Fruit fly (Drosophila melanogaster) whole organism, prepupa: ENCODE results near the gene CG42269.

ENCODE experiments used
- Blimp-1 ChIP-seq: fragments of 200-800 bp; sonication (Bioruptor generic); optimal IDR thresholded peaks from 3 replicates; lab custom pipeline; 2017; ENCODE audit warnings: missing biosample characterization, missing genetic modification characterization, mild to moderate bottlenecking, moderate library complexity, missing genetic modification reagents
- CG7368 ChIP-seq: fragments of 200-800 bp; sonication (Bioruptor generic); optimal IDR thresholded peaks from 3 replicates; lab custom pipeline; 2016; ENCODE audit warnings: missing biosample characterization, missing genetic modification characterization
- Eip78C ChIP-seq: fragments of 200-800 bp; sonication (Bioruptor generic); peaks from one replicate; lab custom pipeline; 2016; ENCODE audit warnings: missing biosample characterization, missing genetic modification characterization
- Ets21C ChIP-seq: fragments of 200-800 bp; sonication (Bioruptor generic); optimal IDR thresholded peaks from 3 replicates; lab custom pipeline; 2016; ENCODE audit warnings: missing biosample characterization, missing genetic modification characterization
- Gug ChIP-seq: fragments of 200-800 bp; sonication (Bioruptor generic); IDR thresholded peaks from 2 replicates; pipeline ENCODE4 v1.3.6; 2022; ENCODE audit warnings: missing biosample characterization, missing genetic modification characterization
- Met ChIP-seq: fragments of 200-800 bp; sonication (Bioruptor generic); optimal IDR thresholded peaks from 3 replicates; lab custom pipeline; 2016; ENCODE audit warnings: missing biosample characterization, missing genetic modification characterization
- acj6 ChIP-seq: fragments of 200-800 bp; sonication (Bioruptor generic); optimal IDR thresholded peaks from 3 replicates; lab custom pipeline; 2016; ENCODE audit warnings: missing biosample characterization, missing genetic modification characterization
- fd59A ChIP-seq: fragments of 200-800 bp; sonication (Bioruptor generic); optimal IDR thresholded peaks from 2 replicates; lab custom pipeline; 2017; ENCODE audit warnings: missing biosample characterization, mild to moderate bottlenecking, missing genetic modification characterization, missing genetic modification reagents

DNA sequence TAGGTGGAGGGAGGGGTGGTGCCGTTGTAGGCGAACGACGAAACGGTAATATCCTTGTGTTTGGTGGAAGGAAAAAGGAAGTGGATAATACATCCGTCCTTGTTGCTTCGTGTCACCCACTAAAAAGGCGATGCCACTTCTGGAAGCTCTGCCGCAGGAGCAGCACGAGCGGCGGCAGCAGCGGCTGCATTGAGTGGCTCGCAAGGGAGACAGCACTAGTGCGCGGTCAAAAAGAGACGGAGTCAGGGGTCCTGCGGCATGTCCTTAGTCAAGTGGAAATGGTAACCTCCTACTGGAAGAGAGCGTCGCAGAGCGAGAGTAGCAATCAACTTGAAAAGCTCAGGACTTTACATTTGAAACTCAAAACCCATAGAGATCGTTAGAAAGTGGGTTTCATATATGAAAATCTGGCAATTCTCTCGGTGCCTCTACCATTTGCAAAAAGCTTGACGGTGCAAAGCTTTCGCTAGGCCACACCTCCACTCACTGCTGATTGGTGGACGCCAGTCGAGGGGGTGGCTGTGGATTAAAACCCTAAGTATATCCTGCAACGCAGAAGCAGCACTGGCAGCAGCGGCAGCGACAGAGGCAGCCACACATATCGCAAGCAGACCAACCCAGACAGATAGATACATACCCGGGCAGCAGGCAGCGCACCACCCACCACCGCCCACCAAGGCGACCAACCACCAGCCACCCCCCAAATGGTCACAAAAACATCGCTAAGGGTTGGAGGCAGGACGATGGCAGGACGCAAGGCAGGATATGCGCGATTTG is 44.8 kb downstream of the CG42269 start:
- TF ChIP-seq Eip78C (no peak), CG7368 (no peak), fd59A (GFP tag; lab: Kevin White, UChicago) (no peak), Ets21C (GFP tag; lab: Kevin White, UChicago) (no peak), acj6 (GFP tag; lab: Kevin White, UChicago) (no peak), Met (no peak), Blimp-1 (GFP tag; lab: Kevin White, UChicago) (no peak), Gug (GFP tag; lab: Robert Waterston, UW) (no peak)
